Fruit fly (Drosophila melanogaster) whole organism, embryonic: ENCODE measurements around the gene CG14442.
A peak's percentile ranks its signal among the peaks of the same experiment; 100 is the strongest.

ENCODE experiments used
- CG1024 ChIP-seq: fragments of 200-800 bp; sonication (Bioruptor generic); IDR thresholded peaks from 2 replicates; pipeline ENCODE4 v1.3.6; 2022; ENCODE audit warnings: missing biosample characterization, missing genetic modification characterization
- CG10267 ChIP-seq: fragments of 200-800 bp; sonication (Bioruptor generic); optimal IDR thresholded peaks from 2 replicates; lab custom pipeline; 2018; ENCODE audit warnings: missing biosample characterization, mild to moderate bottlenecking, missing genetic modification characterization, moderate library complexity
- CG12104 ChIP-seq: fragments of 200-800 bp; sonication (Bioruptor generic); optimal IDR thresholded peaks from 3 replicates; lab custom pipeline; 2016; ENCODE audit warnings: missing biosample characterization, missing genetic modification characterization
- CG12659 ChIP-seq: fragments of 200-800 bp; sonication (Bioruptor generic); optimal IDR thresholded peaks from 3 replicates; lab custom pipeline; 2017; ENCODE audit warnings: mild to moderate bottlenecking, missing biosample characterization, missing genetic modification reagents, missing genetic modification characterization
- CG13123 ChIP-seq: fragments of 200-800 bp; sonication (Bioruptor generic); optimal IDR thresholded peaks from 2 replicates; lab custom pipeline; 2016; ENCODE audit warnings: missing biosample characterization, missing genetic modification characterization
- CG14014 ChIP-seq: fragments of 200-800 bp; sonication (Bioruptor generic); IDR thresholded peaks from 2 replicates; pipeline ENCODE4 v1.3.6; 2022; ENCODE audit warnings: missing biosample characterization, missing genetic modification characterization
- CG15514 ChIP-seq: fragments of 200-800 bp; sonication (Bioruptor generic); optimal IDR thresholded peaks from 3 replicates; lab custom pipeline; 2017; ENCODE audit warnings: missing biosample characterization, missing genetic modification characterization, mild to moderate bottlenecking, moderate library complexity, missing genetic modification reagents
- CG15601 ChIP-seq: fragments of 200-800 bp; sonication (Bioruptor generic); optimal IDR thresholded peaks from 3 replicates; lab custom pipeline; 2019; ENCODE audit warnings: missing biosample characterization, mild to moderate bottlenecking, missing genetic modification characterization, moderate library complexity
- CG17359 ChIP-seq: fragments of 200-800 bp; sonication (Bioruptor generic); optimal IDR thresholded peaks from 3 replicates; lab custom pipeline; 2018; ENCODE audit warnings: missing biosample characterization, mild to moderate bottlenecking, missing genetic modification characterization, moderate library complexity
- CG17385 ChIP-seq: fragments of 200-800 bp; sonication (Bioruptor generic); optimal IDR thresholded peaks from 3 replicates; lab custom pipeline; 2018; ENCODE audit warnings: missing biosample characterization, mild to moderate bottlenecking, missing genetic modification characterization
- CG18262 ChIP-seq: fragments of 200-800 bp; optimal IDR thresholded peaks from 3 replicates; lab custom pipeline; 2019; ENCODE audit warnings: missing biosample characterization, mild to moderate bottlenecking, missing genetic modification characterization, moderate library complexity
- CG30431 ChIP-seq: fragments of 200-800 bp; sonication (Bioruptor generic); optimal IDR thresholded peaks from 2 replicates; lab custom pipeline; 2017; ENCODE audit warnings: missing biosample characterization, missing genetic modification characterization
- CG3065 ChIP-seq: fragments of 200-800 bp; sonication (Bioruptor generic); optimal IDR thresholded peaks from 2 replicates; lab custom pipeline; 2016; ENCODE audit warnings: missing biosample characterization, missing genetic modification characterization
- CG31224 ChIP-seq: fragments of 200-800 bp; sonication (Bioruptor generic); IDR thresholded peaks from 2 replicates; pipeline ENCODE4 v1.3.6; 2022; ENCODE audit warnings: missing biosample characterization, missing genetic modification characterization
- CG32767 ChIP-seq: fragments of 200-800 bp; sonication (Bioruptor generic); IDR thresholded peaks from 2 replicates; pipeline ENCODE4 v1.3.6; 2022; ENCODE audit warnings: missing biosample characterization, missing genetic modification characterization
- CG33213 ChIP-seq: fragments of 200-800 bp; sonication (Bioruptor generic); optimal IDR thresholded peaks from 3 replicates; lab custom pipeline; 2016; ENCODE audit warnings: missing biosample characterization, missing genetic modification characterization
- CG4617 ChIP-seq: fragments of 200-800 bp; sonication (Bioruptor generic); optimal IDR thresholded peaks from 3 replicates; lab custom pipeline; 2016; ENCODE audit warnings: missing biosample characterization, missing genetic modification characterization, borderline replicate concordance
- CG4707 ChIP-seq: fragments of 200-800 bp; sonication (Bioruptor generic); optimal IDR thresholded peaks from 2 replicates; lab custom pipeline; 2018; ENCODE audit warnings: missing biosample characterization, mild to moderate bottlenecking, missing genetic modification characterization, moderate library complexity
- CG8924 ChIP-seq: fragments of 200-800 bp; optimal IDR thresholded peaks from 3 replicates; lab custom pipeline; 2019; ENCODE audit warnings: missing biosample characterization, mild to moderate bottlenecking, missing genetic modification characterization, moderate library complexity
- CG9437 ChIP-seq: fragments of 200-800 bp; sonication (Bioruptor generic); optimal IDR thresholded peaks from 2 replicates; lab custom pipeline; 2018; ENCODE audit warnings: missing biosample characterization, mild to moderate bottlenecking, missing genetic modification characterization
- Dbx ChIP-seq: fragments of 200-800 bp; sonication (Bioruptor generic); IDR thresholded peaks from 3 replicates; pipeline ENCODE4 v1.3.6; 2022; ENCODE audit warnings: missing biosample characterization, missing genetic modification characterization
- Doc2 ChIP-seq: fragments of 200-800 bp; sonication (Bioruptor generic); IDR thresholded peaks from 2 replicates; pipeline ENCODE4 v1.3.6; 2022; ENCODE audit warnings: missing biosample characterization, missing genetic modification characterization
- Dp ChIP-seq: fragments of 200-800 bp; sonication (Bioruptor generic); optimal IDR thresholded peaks from 2 replicates; lab custom pipeline; 2018; ENCODE audit warnings: missing biosample characterization, mild to moderate bottlenecking, missing genetic modification characterization, moderate library complexity
- Drgx ChIP-seq: fragments of 200-800 bp; sonication (Bioruptor generic); IDR thresholded peaks from 2 replicates; pipeline ENCODE4 v1.3.6; 2022; ENCODE audit warnings: missing biosample characterization, missing genetic modification characterization
- HmgD ChIP-seq: fragments of 200-800 bp; sonication (Bioruptor generic); optimal IDR thresholded peaks from 3 replicates; lab custom pipeline; 2016; ENCODE audit warnings: missing biosample characterization, missing genetic modification characterization
- Hr39 ChIP-seq: fragments of >200 bp; optimal IDR thresholded peaks from 2 replicates; lab custom pipeline; 2017
- Med ChIP-seq: fragments of 200-800 bp; sonication (Bioruptor generic); peaks from one replicate; lab custom pipeline; 2016; ENCODE audit warnings: missing biosample characterization, missing genetic modification characterization, mild to moderate bottlenecking, inconsistent platforms, moderate library complexity
- Oaz ChIP-seq: fragments of 200-800 bp; sonication (Bioruptor generic); IDR thresholded peaks from 2 replicates; pipeline ENCODE4 v1.3.6; 2022; ENCODE audit warnings: missing biosample characterization, missing genetic modification characterization
- PHDP ChIP-seq: fragments of 200-800 bp; sonication (Bioruptor generic); optimal IDR thresholded peaks from 3 replicates; lab custom pipeline; 2018; ENCODE audit warnings: missing biosample characterization, mild to moderate bottlenecking, missing genetic modification characterization, moderate library complexity
- Pdp1 ChIP-seq, 2 experiments: fragments of 200-800 bp; sonication (Bioruptor generic); optimal IDR thresholded peaks; 3 replicates each; lab custom pipeline; 2016; ENCODE audit warnings: missing biosample characterization in 2 of 2, missing genetic modification characterization in 2 of 2, mild to moderate bottlenecking in 1 of 2, moderate library complexity in 1 of 2
- Ptx1 ChIP-seq: fragments of 200-800 bp; sonication (Bioruptor generic); IDR thresholded peaks from 2 replicates; pipeline ENCODE4 v1.3.6; 2022; ENCODE audit warnings: missing biosample characterization, missing genetic modification characterization
- Sin3A ChIP-seq: fragments of >200 bp; optimal IDR thresholded peaks from 2 replicates; lab custom pipeline; 2018
- Taf1 ChIP-seq: fragments of 200-800 bp; sonication (Bioruptor generic); IDR thresholded peaks from 2 replicates; pipeline ENCODE4 v1.3.6; 2022; ENCODE audit warnings: missing biosample characterization, missing genetic modification characterization
- aop ChIP-seq: fragments of 200-800 bp; sonication (Bioruptor generic); IDR thresholded peaks from 2 replicates; pipeline ENCODE4 v1.3.6; 2022; ENCODE audit warnings: missing biosample characterization, missing genetic modification characterization
- az2 ChIP-seq: fragments of 200-800 bp; sonication (Bioruptor generic); optimal IDR thresholded peaks from 3 replicates; lab custom pipeline; 2016; ENCODE audit warnings: missing biosample characterization, missing genetic modification characterization
- cad ChIP-seq: fragments of >200 bp; optimal IDR thresholded peaks from 2 replicates; lab custom pipeline; 2017; ENCODE audit warnings: missing biosample characterization, missing genetic modification characterization
- dmrt99B ChIP-seq: fragments of 200-800 bp; sonication (Bioruptor generic); optimal IDR thresholded peaks from 2 replicates; lab custom pipeline; 2018; ENCODE audit warnings: missing biosample characterization, mild to moderate bottlenecking, missing genetic modification characterization, moderate library complexity
- eve ChIP-seq, 2 experiments: fragments of >200 bp; optimal IDR thresholded peaks; 2 replicates each; lab custom pipeline; 2017; ENCODE audit warnings: missing biosample characterization in 2 of 2, missing genetic modification characterization in 2 of 2
- ewg ChIP-seq: fragments of 200-800 bp; sonication (Bioruptor generic); optimal IDR thresholded peaks from 3 replicates; lab custom pipeline; 2017; ENCODE audit warnings: mild to moderate bottlenecking, missing biosample characterization, missing genetic modification reagents, missing genetic modification characterization
- fd3F ChIP-seq: fragments of 200-800 bp; sonication (Bioruptor generic); optimal IDR thresholded peaks from 2 replicates; lab custom pipeline; 2018; ENCODE audit warnings: missing biosample characterization, mild to moderate bottlenecking, missing genetic modification characterization, moderate library complexity
- ftz-f1 ChIP-seq: fragments of 200-800 bp; sonication (Bioruptor generic); optimal IDR thresholded peaks from 2 replicates; lab custom pipeline; 2016; ENCODE audit warnings: missing biosample characterization, missing genetic modification characterization
- gfzf ChIP-seq: fragments of 200-800 bp; sonication (Bioruptor generic); optimal IDR thresholded peaks from 2 replicates; lab custom pipeline; 2016; ENCODE audit warnings: missing biosample characterization, mild to moderate bottlenecking, missing genetic modification characterization, moderate library complexity
- gro ChIP-seq: fragments of 200-800 bp; sonication (Bioruptor generic); optimal IDR thresholded peaks from 2 replicates; lab custom pipeline; 2016; ENCODE audit warnings: missing biosample characterization, missing genetic modification characterization
- kah ChIP-seq: fragments of 200-800 bp; sonication (Bioruptor generic); optimal IDR thresholded peaks from 2 replicates; lab custom pipeline; 2018; ENCODE audit warnings: missing biosample characterization, mild to moderate bottlenecking, missing genetic modification characterization
- lilli ChIP-seq: fragments of 200-800 bp; sonication (Bioruptor generic); optimal IDR thresholded peaks from 3 replicates; lab custom pipeline; 2016; ENCODE audit warnings: missing biosample characterization, missing genetic modification characterization
- luna ChIP-seq: fragments of 200-800 bp; sonication (Bioruptor generic); optimal IDR thresholded peaks from 2 replicates; lab custom pipeline; 2016; ENCODE audit warnings: missing biosample characterization, missing genetic modification characterization
- oc ChIP-seq: fragments of 200-800 bp; sonication (Bioruptor generic); optimal IDR thresholded peaks from 2 replicates; lab custom pipeline; 2018; ENCODE audit warnings: missing biosample characterization, mild to moderate bottlenecking, missing genetic modification characterization, moderate library complexity
- phol ChIP-seq: fragments of 200-800 bp; sonication (Bioruptor generic); optimal IDR thresholded peaks from 3 replicates; lab custom pipeline; 2018; ENCODE audit warnings: missing biosample characterization, mild to moderate bottlenecking, missing genetic modification characterization, moderate library complexity
- repo ChIP-seq: fragments of 200-800 bp; sonication (Bioruptor generic); optimal IDR thresholded peaks from 2 replicates; lab custom pipeline; 2016; ENCODE audit warnings: missing biosample characterization, missing genetic modification characterization
- row ChIP-seq: fragments of 200-800 bp; sonication (Bioruptor generic); IDR thresholded peaks from 3 replicates; pipeline ENCODE4 v1.3.6; 2022; ENCODE audit warnings: missing biosample characterization, missing genetic modification characterization
- sna ChIP-seq: fragments of 200-800 bp; sonication (Bioruptor generic); IDR thresholded peaks from 2 replicates; pipeline ENCODE4 v1.3.6; 2022; ENCODE audit warnings: missing biosample characterization, missing genetic modification characterization; ENCODE audit not compliant: partially characterized antibody
- stc ChIP-seq: fragments of 200-800 bp; sonication (Bioruptor generic); IDR thresholded peaks from 2 replicates; pipeline ENCODE4 v1.3.6; 2022; ENCODE audit warnings: missing biosample characterization, missing genetic modification characterization
- zen ChIP-seq: fragments of 200-800 bp; sonication (Bioruptor generic); optimal IDR thresholded peaks from 3 replicates; lab custom pipeline; 2018; ENCODE audit warnings: missing biosample characterization, mild to moderate bottlenecking, missing genetic modification characterization, moderate library complexity

CG14442 gene

DNA sequence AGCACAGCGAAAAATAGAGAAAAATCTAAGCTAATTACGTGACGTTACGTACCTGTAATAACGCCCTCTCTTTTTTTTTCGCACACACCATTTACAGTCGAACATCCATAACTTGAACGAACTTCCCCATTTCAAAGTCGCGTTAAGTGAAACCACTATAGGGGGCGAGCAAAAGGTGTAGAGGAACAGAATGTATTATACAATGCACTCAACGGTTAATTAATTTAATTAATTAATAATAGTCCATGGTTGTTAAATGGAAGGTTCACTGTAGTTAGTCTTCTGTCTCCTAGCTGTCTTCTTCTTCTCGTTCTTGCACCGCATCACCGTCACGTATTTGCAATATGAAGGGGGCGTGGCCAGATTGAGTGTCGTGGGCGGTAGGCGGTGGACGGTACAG, 53.2 kb downstream of the CG14442 start:
- no peak for TF ChIP-seq az2 (GFP tag; lab: Kevin White, UChicago)
- TF ChIP-seq Ptx1, result no peak
- no peak for TF ChIP-seq stc (GFP tag; lab: Robert Waterston, UW)
- no peak for TF ChIP-seq CG4707
- no peak for TF ChIP-seq luna (GFP tag; lab: Kevin White, UChicago)
- TF ChIP-seq row (GFP tag; lab: Robert Waterston, UW), result 0 out of 3 replicates have a peak, but pooled peaks have one; percentile 26
- TF ChIP-seq Dp, result no peak
- no peak for TF ChIP-seq ewg
- TF ChIP-seq CG15514 (GFP tag; lab: Kevin White, UChicago), result no peak
- no peak for TF ChIP-seq Dbx (GFP tag; lab: Robert Waterston, UW)
- TF ChIP-seq kah (GFP tag; lab: Kevin White, UChicago), result no peak
- TF ChIP-seq zen (tag; lab: Kevin White, UChicago), result no peak
- peak in 1 of 2 experiments; percentile 22 for TF ChIP-seq Pdp1 (GFP tag; optimal IDR thresholded peaks at IDR 0.05; lab: Kevin White, UChicago)
- no peak for TF ChIP-seq CG1024
- TF ChIP-seq CG9437 (GFP tag; lab: Kevin White, UChicago), result peak; percentile 57
- no peak for TF ChIP-seq oc (tag; lab: Kevin White, UChicago)
- TF ChIP-seq PHDP (tag; lab: Kevin White, UChicago), result no peak
- no peak for TF ChIP-seq gfzf (GFP tag; lab: Kevin White, UChicago)
- TF ChIP-seq CG33213 (GFP tag; lab: Kevin White, UChicago), result no peak
- TF ChIP-seq fd3F (GFP tag; lab: Kevin White, UChicago), result no peak
- TF ChIP-seq CG30431 (GFP tag; lab: Kevin White, UChicago), result no peak
- no peak for TF ChIP-seq CG4617 (GFP tag; lab: Kevin White, UChicago)
- no peak for TF ChIP-seq aop
- no peak for TF ChIP-seq CG12659 (GFP tag; lab: Kevin White, UChicago)
- TF ChIP-seq Sin3A (lab: Kevin White, UChicago), result no peak
- no peak for TF ChIP-seq CG14014
- TF ChIP-seq CG8924 (tag; lab: Kevin White, UChicago), result no peak
- no peak for TF ChIP-seq CG12104 (GFP tag; lab: Kevin White, UChicago)
- no peak for TF ChIP-seq CG13123 (GFP tag; lab: Kevin White, UChicago)
- no peak for TF ChIP-seq HmgD
- TF ChIP-seq Hr39 (lab: Kevin White, UChicago), result no peak
- no peak for TF ChIP-seq CG10267 (tag; lab: Kevin White, UChicago)
- no peak for TF ChIP-seq gro
- no peak for TF ChIP-seq Oaz (GFP tag; lab: Robert Waterston, UW)
- peak; percentile 71 for TF ChIP-seq Med
- peak; percentile 71 for TF ChIP-seq Drgx (GFP tag; lab: Robert Waterston, UW)
- TF ChIP-seq cad (GFP tag; lab: Kevin White, UChicago), result no peak
- peak; percentile 13 for TF ChIP-seq lilli
- no peak for TF ChIP-seq phol (tag; lab: Kevin White, UChicago)
- no peak for TF ChIP-seq sna (GFP tag; lab: Robert Waterston, UW)
- peak; percentile 9 for TF ChIP-seq dmrt99B (tag; lab: Kevin White, UChicago)
- no peak for TF ChIP-seq CG17385 (GFP tag; lab: Kevin White, UChicago)
- no peak for TF ChIP-seq CG3065 (GFP tag; lab: Kevin White, UChicago)
- no peak for TF ChIP-seq CG31224 (GFP tag; lab: Robert Waterston, UW)
- no peak for TF ChIP-seq repo (GFP tag; lab: Kevin White, UChicago)
- TF ChIP-seq CG15601 (tag; lab: Kevin White, UChicago), result no peak
- TF ChIP-seq CG32767 (GFP tag; lab: Robert Waterston, UW), result no peak
- no peak for TF ChIP-seq ftz-f1 (GFP tag; lab: Kevin White, UChicago)
- TF ChIP-seq Taf1 (GFP tag; lab: Robert Waterston, UW), result no peak
- no peak for TF ChIP-seq CG17359 (tag; lab: Kevin White, UChicago)
- no peak for TF ChIP-seq CG18262
- no peak for TF ChIP-seq Doc2 (GFP tag; lab: Robert Waterston, UW)
- TF ChIP-seq eve (GFP tag; optimal IDR thresholded peaks at IDR 0.05; lab: Kevin White, UChicago), result peak in 1 of 2 experiments; percentile 4
